Fruit fly (Drosophila melanogaster): ENCODE data around the gene pzg.

The pzg gene

dm6 chr3L:21257731-21258130 is 28.2 kb upstream of the pzg start, which contains the start of gene CG43218:
TSS of gene CG43218 (plus strand) at chr3L:21258020.
- no peak for TF ChIP-seq CG10267 (tag; optimal IDR thresholded peaks at IDR 0.05)
- TF ChIP-seq eve (GFP tag; optimal IDR thresholded peaks at IDR 0.05): peak in 1 of 2 experiments; percentile 7
- peak in 1 of 2 experiments; percentile 69 for TF ChIP-seq Pdp1 (GFP tag; optimal IDR thresholded peaks at IDR 0.05)

DNA sequence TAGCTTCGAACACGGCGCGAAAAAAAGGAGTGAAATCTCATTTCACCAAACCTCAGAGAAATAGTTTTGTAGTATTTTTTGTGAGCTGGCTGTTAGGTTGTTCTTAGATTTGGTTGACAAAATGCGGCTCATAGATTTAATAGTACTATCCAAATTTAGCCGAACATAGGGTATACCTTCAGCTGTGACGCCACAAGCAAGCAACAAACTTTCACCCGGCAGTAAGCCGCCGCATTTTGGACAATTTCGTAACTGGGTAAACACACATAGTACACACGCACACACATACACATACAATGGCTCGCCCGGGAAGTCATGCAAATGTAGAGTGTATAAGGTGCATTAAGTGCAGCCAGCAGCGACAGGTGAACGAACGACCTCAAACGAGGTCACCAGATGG is 26.6 kb upstream of the pzg start:
- TF ChIP-seq oc (tag; optimal IDR thresholded peaks at IDR 0.05): peak; percentile 37
- TF ChIP-seq nmo (GFP tag; optimal IDR thresholded peaks at IDR 0.05): peak; percentile 11
- peak in 1 of 2 experiments; percentile 30 for TF ChIP-seq eve (GFP tag; optimal IDR thresholded peaks at IDR 0.05)
- peak; percentile 62 for TF ChIP-seq Med (GFP tag)
- TF ChIP-seq Xbp1 (GFP tag; optimal IDR thresholded peaks at IDR 0.05): peak; percentile 22
- peak; percentile 75 for TF ChIP-seq kni (GFP tag; optimal IDR thresholded peaks at IDR 0.05)
- peak; percentile 13; the same call in 1 of the 2 replicates for TF ChIP-seq CG32772 (GFP tag; IDR thresholded peaks at IDR 0.05)
- TF ChIP-seq Pdp1 (GFP tag; optimal IDR thresholded peaks at IDR 0.05): peak in 1 of 2 experiments; percentile 38
- TF ChIP-seq CG12219 (GFP tag; optimal IDR thresholded peaks at IDR 0.05): peak; percentile 19
- peak; percentile 36; the same call in 1 of the 2 replicates for TF ChIP-seq CG6689 (GFP tag; IDR thresholded peaks at IDR 0.05)
- TF ChIP-seq CG4730 (GFP tag; IDR thresholded peaks at IDR 0.05): 0 out of 2 replicates have a peak, but pooled peaks have one; percentile 8
- TF ChIP-seq jumu (GFP tag; optimal IDR thresholded peaks at IDR 0.05): peak; percentile 3
- no peak for TF ChIP-seq NC2α (GFP tag; optimal IDR thresholded peaks at IDR 0.05)
- 0 out of 2 replicates have a peak, but pooled peaks have one; percentile 14 for TF ChIP-seq wor (GFP tag; IDR thresholded peaks at IDR 0.05)
- TF ChIP-seq CG4424 (GFP tag; optimal IDR thresholded peaks at IDR 0.05): peak; percentile 17
- TF ChIP-seq Fer1 (GFP tag; optimal IDR thresholded peaks at IDR 0.05): no peak
- TF ChIP-seq CG3407 (GFP tag; optimal IDR thresholded peaks at IDR 0.05): peak; percentile 26
- TF ChIP-seq Hmr (GFP tag; optimal IDR thresholded peaks at IDR 0.05): no peak
- TF ChIP-seq CG14014 (GFP tag; IDR thresholded peaks at IDR 0.05): no peak
- 0 out of 2 replicates have a peak, but pooled peaks have one; percentile 6 for TF ChIP-seq Xrp1 (GFP tag; IDR thresholded peaks at IDR 0.05)
- peak; percentile 38 for TF ChIP-seq gem (tag; optimal IDR thresholded peaks at IDR 0.05)
- peak; percentile 23 for TF ChIP-seq CG15601 (tag; optimal IDR thresholded peaks at IDR 0.05)
- TF ChIP-seq CoRest (tag; optimal IDR thresholded peaks at IDR 0.05): no peak
- TF ChIP-seq CG10654 (GFP tag; optimal IDR thresholded peaks at IDR 0.05): no peak
- TF ChIP-seq D19A (tag; optimal IDR thresholded peaks at IDR 0.05): peak; percentile 47
- TF ChIP-seq CG2678 (tag; optimal IDR thresholded peaks at IDR 0.05): peak; percentile 18
- no peak for TF ChIP-seq aop (GFP tag; IDR thresholded peaks at IDR 0.05)
- no peak for TF ChIP-seq CG6175 (GFP tag; IDR thresholded peaks at IDR 0.05)
- TF ChIP-seq Ssrp (tag; optimal IDR thresholded peaks at IDR 0.05): peak; percentile 9
- no peak for TF ChIP-seq CG15269 (tag; optimal IDR thresholded peaks at IDR 0.05)
- peak; percentile 24 for TF ChIP-seq CG5180 (GFP tag; optimal IDR thresholded peaks at IDR 0.05)
- peak; percentile 11 for TF ChIP-seq CG10431 (GFP tag; optimal IDR thresholded peaks at IDR 0.05)
- TF ChIP-seq CG6254 (GFP tag; optimal IDR thresholded peaks at IDR 0.05): peak; percentile 9
- TF ChIP-seq Sox102F (GFP tag; optimal IDR thresholded peaks at IDR 0.05): peak; percentile 65
- TF ChIP-seq crol (GFP tag; IDR thresholded peaks at IDR 0.05): peak; percentile 32; the same call in 1 of the 2 replicates
- peak; percentile 86 for TF ChIP-seq sens (GFP tag)
- peak; percentile 44 for TF ChIP-seq sisA (GFP tag; IDR thresholded peaks at IDR 0.05)
- no peak for TF ChIP-seq CG1233 (GFP tag; optimal IDR thresholded peaks at IDR 0.05)
- peak; percentile 26 for TF ChIP-seq cg (GFP tag; optimal IDR thresholded peaks at IDR 0.05)
- TF ChIP-seq ATbp (GFP tag; optimal IDR thresholded peaks at IDR 0.05): peak; percentile 68
- peak; percentile 77 for TF ChIP-seq Blimp-1 (GFP tag; optimal IDR thresholded peaks at IDR 0.05)
- peak; percentile 32 for TF ChIP-seq HLHmδ (GFP tag; optimal IDR thresholded peaks at IDR 0.05)
- no peak for TF ChIP-seq NK7.1 (GFP tag; optimal IDR thresholded peaks at IDR 0.05)
- TF ChIP-seq CG8924 (tag; optimal IDR thresholded peaks at IDR 0.05): no peak
- peak; percentile 18 for TF ChIP-seq CG18262 (tag; optimal IDR thresholded peaks at IDR 0.05)
- TF ChIP-seq ash1 (GFP tag; optimal IDR thresholded peaks at IDR 0.05): no peak

All from whole organism, embryonic.